Worm (Caenorhabditis elegans) whole organism, L4 larva: ENCODE measurements around the gene sra-29.

Experiments
- Y75B8A.6 ChIP-seq: fragments of 200-800 bp; sonication (Bioruptor generic); IDR thresholded peaks from 2 replicates; pipeline ENCODE4 v1.3.6; 2022; ENCODE audit warnings: missing genetic modification reagents, missing genetic modification characterization, missing compliant biosample characterization
- ceh-20 ChIP-seq: fragments of 200-800 bp; sonication (Bioruptor generic); IDR thresholded peaks from 2 replicates; pipeline ENCODE4 v1.3.6; 2022; ENCODE audit warnings: missing genetic modification reagents, missing genetic modification characterization, missing compliant biosample characterization
- daf-16 ChIP-seq, 3 experiments: sonication (generic microtip); optimal IDR thresholded peaks; 2 replicates each; lab custom pipeline; 2016 to 2017; ENCODE audit warnings: missing genetic modification characterization in 3 of 3, missing genetic modification reagents in 3 of 3, mild to moderate bottlenecking in 2 of 3, missing compliant biosample characterization in 2 of 3, missing biosample characterization in 1 of 3, moderate library complexity in 1 of 3
- dmd-6 ChIP-seq: fragments of 200-800 bp; sonication (Bioruptor generic); IDR thresholded peaks from 2 replicates; pipeline ENCODE4 v1.3.6; 2022; ENCODE audit warnings: missing genetic modification reagents, missing genetic modification characterization, missing compliant biosample characterization
- dmd-9 ChIP-seq: fragments of 200-800 bp; sonication (Bioruptor generic); IDR thresholded peaks from 2 replicates; pipeline ENCODE4 v1.3.6; 2022; ENCODE audit warnings: missing genetic modification reagents, missing genetic modification characterization, missing compliant biosample characterization
- dpl-1 ChIP-seq: fragments of 150-350 bp; optimal IDR thresholded peaks from 2 replicates; lab custom pipeline; 2014; ENCODE audit warnings: missing biosample characterization, missing genetic modification reagents, missing genetic modification characterization
- dve-1 ChIP-seq: sonication (generic microtip); optimal IDR thresholded peaks from 2 replicates; lab custom pipeline; 2017; ENCODE audit warnings: antibody characterized with exemption, mild to moderate bottlenecking, missing genetic modification characterization, missing compliant biosample characterization; ENCODE audit not compliant: insufficient read depth
- hlh-11 ChIP-seq: fragments of 200-800 bp; sonication (Bioruptor generic); optimal IDR thresholded peaks from 2 replicates; lab custom pipeline; 2018; ENCODE audit warnings: mild to moderate bottlenecking, missing genetic modification characterization, missing compliant biosample characterization
- nhr-25 ChIP-seq: sonication (generic microtip); optimal IDR thresholded peaks from 2 replicates; lab custom pipeline; 2017; ENCODE audit warnings: missing genetic modification characterization, mild to moderate bottlenecking, missing compliant biosample characterization, antibody characterized with exemption, moderate library complexity, borderline replicate concordance; ENCODE audit not compliant: insufficient read depth
- nhr-6 ChIP-seq: fragments of 150-350 bp; optimal IDR thresholded peaks from 2 replicates; lab custom pipeline; 2014; ENCODE audit warnings: missing biosample characterization, missing genetic modification characterization
- skn-1 ChIP-seq: fragments of 150-350 bp; optimal IDR thresholded peaks from 2 replicates; lab custom pipeline; 2014; ENCODE audit warnings: missing biosample characterization, missing genetic modification characterization

sra-29 gene

DNA sequence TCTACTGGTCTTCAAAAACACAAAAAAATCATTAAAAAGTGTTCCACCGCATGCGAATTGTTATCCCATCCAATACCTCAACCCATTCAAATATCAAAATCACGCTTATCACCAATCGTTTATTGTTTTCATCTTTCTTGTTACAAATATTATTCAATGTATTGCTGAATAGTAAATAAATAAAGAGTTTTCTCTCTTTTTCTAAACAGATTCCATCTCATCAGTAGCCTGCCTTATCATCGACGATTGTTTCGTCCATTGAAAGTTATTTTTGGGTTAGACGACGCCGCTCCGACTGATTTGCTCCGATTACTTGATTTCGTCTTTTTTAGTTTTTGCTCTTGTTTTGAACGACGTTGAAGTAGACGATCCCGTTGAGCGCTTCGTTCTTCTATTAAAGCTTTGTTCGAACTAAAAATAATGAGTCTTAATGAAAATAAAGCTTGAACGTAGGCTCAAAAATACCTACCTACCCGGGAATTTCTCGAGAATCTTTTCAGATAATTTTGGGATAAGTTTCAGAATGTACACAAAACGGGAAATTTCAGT lies 49.3 kb downstream of the sra-29 start (continued):
- TF ChIP-seq nhr-25 (tag; lab: Kevin White, UChicago) (no peak), dpl-1 (GFP tag; lab: Kevin White, UChicago) (no peak), Y75B8A.6 (GFP tag; lab: Robert Waterston, UW) (no peak), skn-1 (no peak), dmd-9 (GFP tag; lab: Robert Waterston, UW) (no peak), ceh-20 (GFP tag; lab: Robert Waterston, UW) (no peak)

DNA sequence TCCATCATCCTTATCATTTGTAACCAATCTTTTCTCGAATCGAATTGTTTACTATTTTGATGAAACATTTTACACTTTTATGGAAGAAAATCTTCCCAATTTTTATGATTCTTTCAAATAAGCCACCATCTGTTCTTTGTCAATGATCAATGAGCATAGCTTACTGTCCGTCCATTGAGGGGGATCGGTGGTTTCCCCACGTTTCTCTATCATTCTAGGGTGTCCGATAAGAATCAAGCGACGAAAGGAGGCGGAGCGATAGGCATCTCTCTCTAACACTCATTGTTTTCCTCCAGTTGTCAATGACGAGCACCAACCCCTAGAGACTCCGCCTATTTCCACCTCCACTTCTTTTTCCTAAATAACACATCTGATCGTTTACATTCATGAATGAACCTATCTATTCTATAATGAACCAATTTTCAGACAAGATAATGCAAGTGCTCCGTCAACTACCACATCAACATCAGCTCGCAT lies 51.0 kb downstream of the sra-29 start, which contains the start of gene C56E6.2:
Gene C56E6.2, plus strand, starts transcription at position 427 of the 477 bp plus-strand sequence.
- TF ChIP-seq dve-1 (tag; lab: Kevin White, UChicago) (peak; percentile 21), daf-16 (GFP tag; optimal IDR thresholded peaks at IDR 0.05; lab: Kevin White, UChicago) (no peak), daf-16 (tag; optimal IDR thresholded peaks at IDR 0.05; lab: Kevin White, UChicago) (peak; percentile 72), dmd-6 (GFP tag; lab: Robert Waterston, UW) (0 out of 2 replicates have a peak, but pooled peaks have one; percentile 32), nhr-6 (tag; lab: Kevin White, UChicago) (no peak), hlh-11 (tag; lab: Kevin White, UChicago) (peak; percentile 67)
